Fruit fly (Drosophila melanogaster) ovary, adult (tissue): ENCODE results near the gene CG14826.

Experiments
- CG17801 ChIP-seq: fragments of 200-800 bp; optimal IDR thresholded peaks from 2 replicates; lab custom pipeline; 2019; ENCODE audit warnings: missing biosample characterization, mild to moderate bottlenecking, missing genetic modification characterization, moderate library complexity; ENCODE audit not compliant: partially characterized antibody

CG14826 gene

DNA sequence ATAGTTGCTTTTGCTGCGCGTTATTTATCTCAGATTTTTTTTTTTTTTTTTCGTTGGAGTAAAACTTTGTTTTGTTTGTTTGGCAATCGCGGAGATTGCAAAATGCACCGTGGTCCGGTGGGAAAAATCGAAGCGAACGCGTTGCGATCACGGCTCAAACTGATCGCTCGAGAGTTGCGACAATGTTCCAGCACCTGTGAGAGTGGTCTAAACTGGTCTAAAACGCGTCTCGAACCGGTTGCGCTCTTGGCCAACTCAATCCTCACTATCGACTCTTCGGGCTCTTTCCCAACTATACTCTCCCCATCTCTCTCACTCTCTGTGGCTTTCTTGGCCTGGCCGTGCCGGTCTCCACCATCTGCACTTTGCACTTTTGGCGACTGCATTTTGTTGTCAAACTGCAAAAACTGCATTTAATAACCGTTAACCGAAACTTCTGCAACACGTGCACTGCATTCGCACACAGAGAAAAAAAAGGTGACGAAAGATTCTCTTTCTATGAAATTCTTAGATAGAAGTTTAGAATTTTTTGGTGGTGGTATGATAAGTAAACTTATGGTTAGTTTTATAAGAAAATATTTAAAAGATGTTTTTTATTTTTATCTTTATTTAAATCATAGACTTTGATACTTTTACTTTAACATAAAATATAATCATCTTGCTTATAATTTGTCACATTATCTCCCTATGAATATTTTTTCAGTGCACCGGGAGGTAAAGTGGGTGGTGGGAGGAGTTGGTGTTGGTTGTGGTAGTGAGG is 29.6 kb downstream of the CG14826 start, which contains the start of gene CG14830:
TSS of gene CG14830 (minus strand) at position 164 of the 760 bp plus-strand sequence.
- TF ChIP-seq CG17801 = peak; percentile 24

DNA sequence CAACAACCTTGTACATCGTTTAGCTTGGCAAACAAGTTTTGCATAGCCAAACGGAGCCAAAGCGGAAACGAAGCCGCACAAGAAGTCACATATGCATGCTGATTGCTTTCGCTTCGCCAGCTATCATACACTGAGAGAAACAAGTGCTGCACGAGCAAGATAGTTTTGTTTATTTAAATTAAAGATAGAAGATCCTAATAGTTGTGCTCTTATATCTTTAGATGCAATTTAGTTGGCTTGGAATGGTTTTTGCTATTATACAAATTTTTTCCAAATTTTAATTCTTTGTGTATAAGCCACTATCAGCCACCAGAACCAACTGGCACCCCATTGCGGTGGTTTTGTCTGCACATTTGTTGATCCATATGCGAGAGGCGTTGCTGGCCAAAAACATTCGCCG is 49.2 kb downstream of the CG14826 start:
- no peak for TF ChIP-seq CG17801
